Fruit fly (Drosophila melanogaster) whole organism, embryonic: Measurements from ENCODE around the gene Gycbeta100B.

Source experiments
- Adf1 ChIP-seq: fragments of 200-800 bp; sonication (Bioruptor generic); IDR thresholded peaks from 2 replicates; pipeline ENCODE4 v1.3.6; 2022; ENCODE audit warnings: missing biosample characterization, missing genetic modification characterization
- CG11456 ChIP-seq: fragments of 200-800 bp; sonication (Bioruptor generic); IDR thresholded peaks from 3 replicates; pipeline ENCODE4 v1.3.6; 2022; ENCODE audit warnings: missing biosample characterization, missing genetic modification characterization
- CG13894 ChIP-seq: fragments of 200-800 bp; sonication (Bioruptor generic); optimal IDR thresholded peaks from 3 replicates; lab custom pipeline; 2018; ENCODE audit warnings: missing biosample characterization, mild to moderate bottlenecking, missing genetic modification characterization, moderate library complexity
- CG15479 ChIP-seq: fragments of 200-800 bp; sonication (Bioruptor generic); optimal IDR thresholded peaks from 3 replicates; lab custom pipeline; 2019; ENCODE audit warnings: missing biosample characterization, mild to moderate bottlenecking, missing genetic modification characterization, moderate library complexity
- CG16779 ChIP-seq: fragments of 200-800 bp; sonication (Bioruptor generic); IDR thresholded peaks from 2 replicates; pipeline ENCODE4 v1.3.6; 2022; ENCODE audit warnings: missing biosample characterization, missing genetic modification characterization
- CG17328 ChIP-seq: fragments of 200-800 bp; sonication (Bioruptor generic); IDR thresholded peaks from 2 replicates; pipeline ENCODE4 v1.3.6; 2022; ENCODE audit warnings: missing biosample characterization, missing genetic modification characterization
- CG18262 ChIP-seq: fragments of 200-800 bp; optimal IDR thresholded peaks from 3 replicates; lab custom pipeline; 2019; ENCODE audit warnings: missing biosample characterization, mild to moderate bottlenecking, missing genetic modification characterization, moderate library complexity
- CG2116 ChIP-seq: fragments of 200-800 bp; sonication (Bioruptor generic); optimal IDR thresholded peaks from 3 replicates; lab custom pipeline; 2018; ENCODE audit warnings: missing biosample characterization, mild to moderate bottlenecking, missing genetic modification characterization
- CG42726 ChIP-seq: fragments of 200-800 bp; sonication (Bioruptor generic); IDR thresholded peaks from 2 replicates; pipeline ENCODE4 v1.3.6; 2022; ENCODE audit warnings: missing biosample characterization, missing genetic modification characterization; ENCODE audit not compliant: partially characterized antibody
- CG4360 ChIP-seq: fragments of 200-800 bp; sonication (Bioruptor generic); IDR thresholded peaks from 2 replicates; pipeline ENCODE4 v1.3.6; 2022; ENCODE audit warnings: missing biosample characterization, missing genetic modification characterization
- CG5953 ChIP-seq: fragments of 200-800 bp; sonication (Bioruptor generic); IDR thresholded peaks from 2 replicates; pipeline ENCODE4 v1.3.6; 2022; ENCODE audit warnings: missing biosample characterization, missing genetic modification characterization
- CG7271 ChIP-seq: fragments of 200-800 bp; sonication (Bioruptor generic); optimal IDR thresholded peaks from 2 replicates; lab custom pipeline; 2018; ENCODE audit warnings: missing biosample characterization, mild to moderate bottlenecking, missing genetic modification characterization, moderate library complexity
- CG8281 ChIP-seq: fragments of 200-800 bp; sonication (Bioruptor generic); optimal IDR thresholded peaks from 2 replicates; lab custom pipeline; 2018; ENCODE audit warnings: missing biosample characterization, mild to moderate bottlenecking, missing genetic modification characterization, moderate library complexity
- Camta ChIP-seq: fragments of 200-800 bp; sonication (Bioruptor generic); optimal IDR thresholded peaks from 2 replicates; lab custom pipeline; 2016; ENCODE audit warnings: missing biosample characterization, missing genetic modification characterization
- Dad ChIP-seq: fragments of 200-800 bp; sonication (Bioruptor generic); optimal IDR thresholded peaks from 3 replicates; lab custom pipeline; 2016; ENCODE audit warnings: missing biosample characterization, missing genetic modification characterization
- Deaf1 ChIP-seq: fragments of 200-800 bp; optimal IDR thresholded peaks from 3 replicates; lab custom pipeline; 2019; ENCODE audit warnings: missing biosample characterization, mild to moderate bottlenecking, missing genetic modification characterization, moderate library complexity
- Dll ChIP-seq: fragments of 200-800 bp; sonication (Bioruptor generic); IDR thresholded peaks from 4 replicates; pipeline ENCODE4 v1.3.6; 2022; ENCODE audit warnings: missing biosample characterization, missing genetic modification characterization; ENCODE audit not compliant: partially characterized antibody
- Hey ChIP-seq: fragments of 200-800 bp; sonication (Bioruptor generic); optimal IDR thresholded peaks from 3 replicates; lab custom pipeline; 2018; ENCODE audit warnings: missing biosample characterization, mild to moderate bottlenecking, missing genetic modification characterization
- Hmx ChIP-seq: fragments of 200-800 bp; sonication (Bioruptor generic); optimal IDR thresholded peaks from 2 replicates; lab custom pipeline; 2016; ENCODE audit warnings: missing biosample characterization, missing genetic modification characterization
- Hsf ChIP-seq: fragments of 200-800 bp; sonication (Bioruptor generic); optimal IDR thresholded peaks from 3 replicates; lab custom pipeline; 2016; ENCODE audit warnings: missing biosample characterization, missing genetic modification characterization
- Lhr ChIP-seq: fragments of 200-800 bp; sonication (Bioruptor generic); optimal IDR thresholded peaks from 3 replicates; lab custom pipeline; 2017; ENCODE audit warnings: mild to moderate bottlenecking, missing biosample characterization, missing genetic modification reagents, missing genetic modification characterization
- Med ChIP-seq: fragments of 200-800 bp; sonication (Bioruptor generic); peaks from one replicate; lab custom pipeline; 2016; ENCODE audit warnings: missing biosample characterization, missing genetic modification characterization, mild to moderate bottlenecking, inconsistent platforms, moderate library complexity
- NFAT ChIP-seq: fragments of 200-800 bp; sonication (Bioruptor generic); IDR thresholded peaks from 2 replicates; pipeline ENCODE4 v1.3.6; 2022; ENCODE audit warnings: missing biosample characterization, missing genetic modification characterization
- Rfx ChIP-seq: fragments of 200-800 bp; sonication (Bioruptor generic); IDR thresholded peaks from 2 replicates; pipeline ENCODE4 v1.3.6; 2022; ENCODE audit warnings: missing biosample characterization, missing genetic modification characterization
- Ssrp ChIP-seq: fragments of 200-800 bp; sonication (Bioruptor generic); optimal IDR thresholded peaks from 2 replicates; lab custom pipeline; 2018; ENCODE audit warnings: missing biosample characterization, mild to moderate bottlenecking, missing genetic modification characterization, moderate library complexity
- Xbp1 ChIP-seq: fragments of 200-800 bp; sonication (Bioruptor generic); optimal IDR thresholded peaks from 3 replicates; lab custom pipeline; 2016; ENCODE audit warnings: missing biosample characterization, mild to moderate bottlenecking, missing genetic modification characterization
- abd-A ChIP-seq: fragments of 200-800 bp; sonication (Bioruptor generic); optimal IDR thresholded peaks from 3 replicates; lab custom pipeline; 2019; ENCODE audit warnings: missing biosample characterization, mild to moderate bottlenecking, missing genetic modification characterization, moderate library complexity
- amos ChIP-seq: fragments of 200-800 bp; sonication (Bioruptor generic); IDR thresholded peaks from 2 replicates; pipeline ENCODE4 v1.3.6; 2022; ENCODE audit warnings: missing biosample characterization, missing genetic modification characterization; ENCODE audit not compliant: partially characterized antibody
- cad ChIP-seq: fragments of >200 bp; optimal IDR thresholded peaks from 2 replicates; lab custom pipeline; 2017; ENCODE audit warnings: missing biosample characterization, missing genetic modification characterization
- chinmo ChIP-seq: fragments of 200-800 bp; sonication (Bioruptor generic); IDR thresholded peaks from 4 replicates; pipeline ENCODE4 v1.3.6; 2022; ENCODE audit warnings: missing biosample characterization, missing genetic modification characterization; ENCODE audit not compliant: partially characterized antibody
- gcm2 ChIP-seq: fragments of 200-800 bp; sonication (Bioruptor generic); optimal IDR thresholded peaks from 2 replicates; lab custom pipeline; 2016; ENCODE audit warnings: missing biosample characterization, missing genetic modification characterization
- inv ChIP-seq: fragments of 200-800 bp; sonication (Bioruptor generic); IDR thresholded peaks from 2 replicates; pipeline ENCODE4 v1.3.6; 2022; ENCODE audit warnings: missing biosample characterization, missing genetic modification characterization; ENCODE audit not compliant: partially characterized antibody
- nau ChIP-seq: fragments of 200-800 bp; sonication (Bioruptor generic); optimal IDR thresholded peaks from 3 replicates; lab custom pipeline; 2017; ENCODE audit warnings: missing biosample characterization, mild to moderate bottlenecking, missing genetic modification characterization, missing genetic modification reagents
- scrt ChIP-seq: fragments of 200-800 bp; sonication (Bioruptor generic); optimal IDR thresholded peaks from 2 replicates; lab custom pipeline; 2018; ENCODE audit warnings: missing biosample characterization, mild to moderate bottlenecking, missing genetic modification characterization, moderate library complexity
- sd ChIP-seq: fragments of 200-800 bp; sonication (Bioruptor generic); optimal IDR thresholded peaks from 3 replicates; lab custom pipeline; 2018; ENCODE audit warnings: missing biosample characterization, mild to moderate bottlenecking, missing genetic modification characterization, moderate library complexity
- sens ChIP-seq: fragments of 200-800 bp; sonication (Bioruptor generic); peaks from one replicate; lab custom pipeline; 2016; ENCODE audit warnings: missing biosample characterization, missing genetic modification characterization
- tap ChIP-seq: fragments of 200-800 bp; optimal IDR thresholded peaks from 3 replicates; lab custom pipeline; 2019; ENCODE audit warnings: missing biosample characterization, mild to moderate bottlenecking, missing genetic modification characterization, moderate library complexity
- ttk ChIP-seq: fragments of 200-800 bp; sonication (Bioruptor generic); IDR thresholded peaks from 2 replicates; pipeline ENCODE4 v2.1.2; 2022; ENCODE audit warnings: missing biosample characterization, missing genetic modification characterization
- yki ChIP-seq: fragments of >200 bp; optimal IDR thresholded peaks from 3 replicates; lab custom pipeline; 2018
- z ChIP-seq: fragments of 200-800 bp; sonication (Bioruptor generic); IDR thresholded peaks from 3 replicates; pipeline ENCODE4 v1.3.6; 2022; ENCODE audit warnings: missing biosample characterization, missing genetic modification characterization
- zen ChIP-seq: fragments of 200-800 bp; sonication (Bioruptor generic); optimal IDR thresholded peaks from 3 replicates; lab custom pipeline; 2018; ENCODE audit warnings: missing biosample characterization, mild to moderate bottlenecking, missing genetic modification characterization, moderate library complexity
- zfh2 ChIP-seq: fragments of 200-800 bp; sonication (Bioruptor generic); optimal IDR thresholded peaks from 2 replicates; lab custom pipeline; 2016; ENCODE audit warnings: missing biosample characterization, missing genetic modification characterization

Gene Gycbeta100B

dm6 chr3R:31222125-31222889 lies 88.1 kb downstream of the Gycbeta100B start (continued):
- TF ChIP-seq CG5953 (GFP tag; lab: Robert Waterston, UW) (no peak), CG11456 (GFP tag; lab: Robert Waterston, UW) (no peak), CG18262 (tag; lab: Kevin White, UChicago) (peak; percentile 84), tap (tag; lab: Kevin White, UChicago) (peak; percentile 76), Dad (GFP tag; lab: Kevin White, UChicago) (peak; percentile 72), Ssrp (peak; percentile 82), NFAT (GFP tag; lab: Robert Waterston, UW) (no peak), ttk (GFP tag; lab: Robert Waterston, UW) (no peak), CG7271 (tag; lab: Kevin White, UChicago) (no peak), Hmx (GFP tag; lab: Kevin White, UChicago) (peak; percentile 40), zfh2 (peak; percentile 70), CG17328 (GFP tag; lab: Robert Waterston, UW) (no peak), z (GFP tag; lab: Robert Waterston, UW) (no peak), CG2116 (peak; percentile 28), Adf1 (no peak), Hsf (GFP tag; lab: Kevin White, UChicago) (peak; percentile 88), CG42726 (no peak), yki (lab: Kevin White, UChicago) (no peak), Lhr (peak; percentile 54), sens (GFP tag; lab: Kevin White, UChicago) (peak; percentile 97), inv (GFP tag; lab: Robert Waterston, UW) (no peak)

dm6 chr3R:31222890-31223569 lies 88.8 kb downstream of the Gycbeta100B start:
- 0 out of 2 replicates have a peak, but pooled peaks have one; percentile 2 for TF ChIP-seq CG4360
- 0 out of 4 replicates have a peak, but pooled peaks have one; percentile 3 for TF ChIP-seq chinmo
- TF ChIP-seq Dll, result no peak
- peak; percentile 23 for TF ChIP-seq Med (GFP tag; lab: Kevin White, UChicago)
- peak; percentile 9; the same call in 1 of the 2 replicates for TF ChIP-seq CG16779
- no peak for TF ChIP-seq Xbp1
- peak; percentile 89 for TF ChIP-seq scrt (GFP tag; lab: Kevin White, UChicago)
- TF ChIP-seq Rfx (GFP tag; lab: Robert Waterston, UW), result peak; percentile 57; the same call in 1 of the 2 replicates
- TF ChIP-seq zen (tag; lab: Kevin White, UChicago), result peak; percentile 62
- peak; percentile 78 for TF ChIP-seq cad
- TF ChIP-seq sd (tag; lab: Kevin White, UChicago), result no peak
- no peak for TF ChIP-seq Camta (GFP tag; lab: Kevin White, UChicago)
- peak; percentile 26 for TF ChIP-seq CG8281 (tag; lab: Kevin White, UChicago)
- TF ChIP-seq amos, result peak; percentile 21; the same call in 1 of the 2 replicates
- peak; percentile 77 for TF ChIP-seq CG15479
- TF ChIP-seq Hey, result peak; percentile 33
- peak; percentile 8 for TF ChIP-seq Deaf1 (tag; lab: Kevin White, UChicago)
- no peak for TF ChIP-seq nau (GFP tag; lab: Kevin White, UChicago)
- peak; percentile 93 for TF ChIP-seq CG13894 (tag; lab: Kevin White, UChicago)
- no peak for TF ChIP-seq gcm2 (GFP tag; lab: Kevin White, UChicago)
- peak; percentile 98 for TF ChIP-seq abd-A
